Worm (Caenorhabditis elegans) whole organism, late embryonic: Measurements from ENCODE around the gene nud-1.
"Not testable (repeated sequence)": the region's sequence is repeated elsewhere in the genome, so short reads cannot be mapped to it uniquely, and the experiment has no call there.

Source experiments
- C38D4.7 ChIP-seq: fragments of 200-800 bp; sonication (Bioruptor generic); optimal IDR thresholded peaks from 2 replicates; lab custom pipeline; 2018; ENCODE audit warnings: mild to moderate bottlenecking, missing genetic modification characterization, moderate library complexity, missing compliant biosample characterization
- K02D7.2 ChIP-seq: sonication (generic microtip); optimal IDR thresholded peaks from 2 replicates; lab custom pipeline; 2017; ENCODE audit warnings: mild to moderate bottlenecking, missing genetic modification characterization, missing compliant biosample characterization
- K09A11.1 ChIP-seq: sonication (generic microtip); optimal IDR thresholded peaks from 2 replicates; lab custom pipeline; 2017; ENCODE audit warnings: antibody characterized with exemption, mild to moderate bottlenecking, missing genetic modification characterization, missing compliant biosample characterization; ENCODE audit not compliant: insufficient read depth
- Y22D7AL.16 ChIP-seq: sonication (generic microtip); optimal IDR thresholded peaks from 2 replicates; lab custom pipeline; 2016; ENCODE audit warnings: missing genetic modification characterization, missing compliant biosample characterization
- ceh-14 ChIP-seq: sonication (generic microtip); optimal IDR thresholded peaks from 2 replicates; lab custom pipeline; 2016; ENCODE audit warnings: missing genotype, missing genetic modification characterization, missing compliant biosample characterization
- ceh-2 ChIP-seq: sonication (generic microtip); optimal IDR thresholded peaks from 2 replicates; lab custom pipeline; 2016; ENCODE audit warnings: missing genotype, missing genetic modification characterization, missing compliant biosample characterization
- ceh-24 ChIP-seq: sonication (generic microtip); optimal IDR thresholded peaks from 2 replicates; lab custom pipeline; 2016; ENCODE audit warnings: mild to moderate bottlenecking, missing genetic modification characterization, missing compliant biosample characterization
- ceh-31 ChIP-seq: sonication (generic microtip); optimal IDR thresholded peaks from 2 replicates; lab custom pipeline; 2016; ENCODE audit warnings: missing genetic modification characterization, missing compliant biosample characterization
- ceh-34 ChIP-seq: sonication (generic microtip); optimal IDR thresholded peaks from 2 replicates; lab custom pipeline; 2016; ENCODE audit warnings: mild to moderate bottlenecking, missing genetic modification characterization, missing compliant biosample characterization
- ceh-45 ChIP-seq: fragments of 200-800 bp; sonication (Bioruptor generic); IDR thresholded peaks from 2 replicates; pipeline ENCODE4 v1.3.6; 2022; ENCODE audit warnings: missing genetic modification reagents, missing genetic modification characterization, missing compliant biosample characterization
- ceh-9 ChIP-seq: sonication (generic microtip); optimal IDR thresholded peaks from 2 replicates; lab custom pipeline; 2016; ENCODE audit warnings: mild to moderate bottlenecking, missing genetic modification characterization, inconsistent platforms, missing compliant biosample characterization
- che-1 ChIP-seq: sonication (generic microtip); optimal IDR thresholded peaks from 2 replicates; lab custom pipeline; 2016; ENCODE audit warnings: mild to moderate bottlenecking, missing genetic modification characterization, missing compliant biosample characterization
- dmd-4 ChIP-seq: sonication (generic microtip); optimal IDR thresholded peaks from 2 replicates; lab custom pipeline; 2016; ENCODE audit warnings: borderline replicate concordance, missing genetic modification characterization, missing compliant biosample characterization
- dve-1 ChIP-seq: sonication (generic microtip); optimal IDR thresholded peaks from 2 replicates; lab custom pipeline; 2017; ENCODE audit warnings: antibody characterized with exemption, mild to moderate bottlenecking, missing genetic modification characterization, missing compliant biosample characterization
- elt-2 ChIP-seq: sonication (generic microtip); optimal IDR thresholded peaks from 2 replicates; lab custom pipeline; 2016; ENCODE audit warnings: missing genetic modification reagents, missing genetic modification characterization, missing compliant biosample characterization
- fax-1 ChIP-seq: sonication (generic microtip); optimal IDR thresholded peaks from 2 replicates; lab custom pipeline; 2016; ENCODE audit warnings: missing genotype, missing genetic modification characterization, missing compliant biosample characterization
- fkh-6 ChIP-seq: sonication (generic microtip); optimal IDR thresholded peaks from 2 replicates; lab custom pipeline; 2016; ENCODE audit warnings: missing genetic modification characterization, missing compliant biosample characterization
- mec-3 ChIP-seq: sonication (generic microtip); optimal IDR thresholded peaks from 2 replicates; lab custom pipeline; 2016; ENCODE audit warnings: borderline replicate concordance, missing genetic modification characterization, missing compliant biosample characterization
- nhr-11 ChIP-seq: fragments of 150-350 bp; optimal IDR thresholded peaks from 2 replicates; lab custom pipeline; 2014; ENCODE audit warnings: missing biosample characterization, missing genetic modification characterization
- pat-9 ChIP-seq: fragments of 200-800 bp; sonication (Bioruptor generic); optimal IDR thresholded peaks from 2 replicates; lab custom pipeline; 2018; ENCODE audit warnings: mild to moderate bottlenecking, missing genetic modification characterization, moderate library complexity, missing compliant biosample characterization
- pha-2 ChIP-seq: sonication (generic microtip); optimal IDR thresholded peaks from 2 replicates; lab custom pipeline; 2017; ENCODE audit warnings: mild to moderate bottlenecking, missing genetic modification characterization, missing compliant biosample characterization
- pha-4 ChIP-seq: fragments of 150-350 bp; optimal IDR thresholded peaks from 2 replicates; lab custom pipeline; 2018; ENCODE audit warnings: missing biosample characterization, missing genetic modification reagents, missing genetic modification characterization
- ref-2 ChIP-seq: sonication (generic microtip); optimal IDR thresholded peaks from 2 replicates; lab custom pipeline; 2016; ENCODE audit warnings: missing genetic modification characterization, missing compliant biosample characterization
- sdc-2 ChIP-seq: sonication (generic microtip); optimal IDR thresholded peaks from 2 replicates; lab custom pipeline; 2016; ENCODE audit warnings: missing genotype, missing genetic modification characterization, missing compliant biosample characterization
- sox-4 ChIP-seq: sonication (generic microtip); optimal IDR thresholded peaks from 2 replicates; lab custom pipeline; 2017; ENCODE audit warnings: mild to moderate bottlenecking, missing genetic modification characterization, inconsistent platforms, missing compliant biosample characterization
- tbx-2 ChIP-seq: sonication (generic microtip); optimal IDR thresholded peaks from 2 replicates; lab custom pipeline; 2016; ENCODE audit warnings: missing genetic modification characterization, missing compliant biosample characterization
- ttx-3 ChIP-seq: sonication (generic microtip); optimal IDR thresholded peaks from 2 replicates; lab custom pipeline; 2016; ENCODE audit warnings: missing genetic modification reagents, missing genetic modification characterization, missing compliant biosample characterization
- unc-3 ChIP-seq, 2 experiments: fragments of 200-800 bp in 1 of 2; sonication (Bioruptor generic) in 1 of 2; sonication (generic microtip) in 1 of 2; conservative IDR thresholded peaks in 1 of 2; optimal IDR thresholded peaks in 1 of 2; 2 replicates each; pipeline versions ENCODE4 v1.3.6 to Lab custom; 2016 to 2022; ENCODE audit warnings: missing compliant biosample characterization in 2 of 2, missing genetic modification characterization in 2 of 2, missing genetic modification reagents in 1 of 2
- unc-42 ChIP-seq: sonication (generic microtip); optimal IDR thresholded peaks from 2 replicates; lab custom pipeline; 2016; ENCODE audit warnings: missing genotype, missing genetic modification characterization, missing compliant biosample characterization
- unc-86 ChIP-seq: sonication (generic microtip); optimal IDR thresholded peaks from 2 replicates; lab custom pipeline; 2016; ENCODE audit warnings: missing genetic modification characterization, missing compliant biosample characterization
- zip-5 ChIP-seq: sonication (generic microtip); optimal IDR thresholded peaks from 2 replicates; lab custom pipeline; 2016; ENCODE audit warnings: missing genetic modification characterization, missing compliant biosample characterization
- ztf-16 ChIP-seq: sonication (generic microtip); optimal IDR thresholded peaks from 2 replicates; lab custom pipeline; 2017; ENCODE audit warnings: missing genetic modification characterization, missing compliant biosample characterization

Gene nud-1

ce11 chrIII:13341275-13341626 lies at the start of gene nud-1:
Gene nud-1 (plus strand): TSS chrIII:13341527.
- TF ChIP-seq pha-4 (tag; lab: Kevin White, UChicago) (no peak), pat-9 (no peak), ceh-31 (tag; lab: Kevin White, UChicago) (no peak), elt-2 (tag; lab: Kevin White, UChicago) (no peak), Y22D7AL.16 (tag; lab: Kevin White, UChicago) (no peak), fkh-6 (tag; lab: Kevin White, UChicago) (no peak), che-1 (no peak), ceh-24 (no peak), ztf-16 (tag; lab: Kevin White, UChicago) (no peak), nhr-11 (tag; lab: Kevin White, UChicago) (no peak), ceh-45 (no peak), ceh-9 (tag; lab: Kevin White, UChicago) (no peak), unc-3 (GFP tag; conservative IDR thresholded peaks at IDR 0.05; lab: Robert Waterston, UW) (no peak), unc-3 (tag; optimal IDR thresholded peaks at IDR 0.05; lab: Kevin White, UChicago) (no peak), sdc-2 (tag; lab: Kevin White, UChicago) (no peak), unc-42 (tag; lab: Kevin White, UChicago) (no peak)

- TF ChIP-seq ceh-34 (peak; percentile 30), ceh-2 (tag; lab: Kevin White, UChicago) (peak; percentile 59), zip-5 (peak; percentile 44), ttx-3 (tag; lab: Kevin White, UChicago) (peak; percentile 52), elt-2 (tag; lab: Kevin White, UChicago) (peak; percentile 47), tbx-2 (tag; lab: Kevin White, UChicago) (peak; percentile 48), K02D7.2 (tag; lab: Kevin White, UChicago) (peak; percentile 71), unc-3 (GFP tag; conservative IDR thresholded peaks at IDR 0.05; lab: Robert Waterston, UW) (peak; percentile 33; the same call in 1 of the 2 replicates), unc-3 (tag; optimal IDR thresholded peaks at IDR 0.05; lab: Kevin White, UChicago) (peak; percentile 8), ceh-45 (peak; percentile 48; the same call in 1 of the 2 replicates), K09A11.1 (peak; percentile 45), unc-86 (tag; lab: Kevin White, UChicago) (peak; percentile 50), sox-4 (tag; lab: Kevin White, UChicago) (peak; percentile 19), fax-1 (tag; lab: Kevin White, UChicago) (peak; percentile 27), dmd-4 (tag; lab: Kevin White, UChicago) (peak; percentile 22), ceh-14 (tag; lab: Kevin White, UChicago) (peak; percentile 48), ztf-16 (tag; lab: Kevin White, UChicago) (peak; percentile 8), C38D4.7 (GFP tag; lab: Kevin White, UChicago) (peak; percentile 22), pha-2 (tag; lab: Kevin White, UChicago) (peak; percentile 12), pat-9 (peak; percentile 34)
Observed at ce11 chrIII:13292971-13293514, 48.3 kb upstream of the nud-1 start, which contains the start of gene set-25. Gene set-25 (minus strand): TSS chrIII:13293090.

ce11 chrIII:13296289-13296874 lies 44.9 kb upstream of the nud-1 start, which contains the start of gene npp-18:
Gene npp-18 (plus strand): TSS chrIII:13296853.
- TF ChIP-seq unc-3 (GFP tag; conservative IDR thresholded peaks at IDR 0.05; lab: Robert Waterston, UW), result peak; percentile 74; the same call in 1 of the 2 replicates
- not testable (repeated sequence) for TF ChIP-seq unc-3 (tag; optimal IDR thresholded peaks at IDR 0.05; lab: Kevin White, UChicago)
- peak; percentile 62; the same call in 1 of the 2 replicates for TF ChIP-seq ceh-45

- TF ChIP-seq dve-1 (no peak), elt-2 (tag; lab: Kevin White, UChicago) (peak; percentile 51), zip-5 (no peak), mec-3 (tag; lab: Kevin White, UChicago) (no peak), fax-1 (tag; lab: Kevin White, UChicago) (no peak), ceh-9 (tag; lab: Kevin White, UChicago) (no peak), ref-2 (tag; lab: Kevin White, UChicago) (no peak)
Observed at ce11 chrIII:13298722-13299431, 42.5 kb upstream of the nud-1 start, which contains the start of gene pgm-2. Gene pgm-2 (plus strand): TSS chrIII:13299378.
